Worm (Caenorhabditis elegans): Measurements from ENCODE around the gene col-141.

col-141 gene

ce11 chrV:6806340-6806739, 23.2 kb upstream of the col-141 start, which contains the start of gene dmsr-12:
dmsr-12 (minus strand) TSS chrV:6806440.
- TF ChIP-seq lin-29 (GFP tag; IDR thresholded peaks at IDR 0.05) (no peak), vab-7 (GFP tag; IDR thresholded peaks at IDR 0.05) (no peak), spr-3 (GFP tag; optimal IDR thresholded peaks at IDR 0.05) (no peak), nhr-41 (GFP tag; IDR thresholded peaks at IDR 0.05) (no peak), aha-1 (tag) (no peak), R02D3.7 (tag; optimal IDR thresholded peaks at IDR 0.05) (no peak), mdl-1 (tag; optimal IDR thresholded peaks at IDR 0.05) (no peak), F37D6.2 (tag; optimal IDR thresholded peaks at IDR 0.05) (no peak), nhr-25 (tag; optimal IDR thresholded peaks at IDR 0.05; ENCODE audit: borderline replicate concordance, insufficient read depth) (no peak), Y48G9A.11 (GFP tag; IDR thresholded peaks at IDR 0.05) (no peak)

DNA sequence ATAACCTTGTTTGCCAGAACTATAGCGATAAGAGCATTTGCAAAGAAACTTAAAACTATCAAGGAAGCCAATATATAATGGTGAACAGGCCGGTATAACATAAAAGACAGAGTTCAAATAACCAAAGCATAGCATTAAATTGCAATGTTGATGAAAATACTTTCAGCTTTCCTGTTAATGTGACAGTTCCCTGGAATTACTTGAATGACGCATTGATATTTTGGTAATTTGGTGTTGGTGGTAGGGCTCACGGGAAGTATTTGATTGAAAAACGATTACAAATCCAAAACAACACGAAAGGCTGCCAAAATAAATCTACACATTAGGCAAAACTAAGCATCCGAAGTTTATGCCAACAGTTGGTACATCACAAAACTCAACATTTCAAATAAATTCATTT, 20.5 kb upstream of the col-141 start, which contains the start of gene dmsr-16:
Gene dmsr-16 (minus strand): TSS at position 101 of the 400 bp plus-strand sequence.
- TF ChIP-seq unc-62 (GFP tag; optimal IDR thresholded peaks at IDR 0.05 in 1 of 2) (peak in 1 of 2 experiments; percentile 34), unc-62 (tag; optimal IDR thresholded peaks at IDR 0.05) (no peak), mxl-3 (GFP tag; optimal IDR thresholded peaks at IDR 0.05) (no peak)

DNA sequence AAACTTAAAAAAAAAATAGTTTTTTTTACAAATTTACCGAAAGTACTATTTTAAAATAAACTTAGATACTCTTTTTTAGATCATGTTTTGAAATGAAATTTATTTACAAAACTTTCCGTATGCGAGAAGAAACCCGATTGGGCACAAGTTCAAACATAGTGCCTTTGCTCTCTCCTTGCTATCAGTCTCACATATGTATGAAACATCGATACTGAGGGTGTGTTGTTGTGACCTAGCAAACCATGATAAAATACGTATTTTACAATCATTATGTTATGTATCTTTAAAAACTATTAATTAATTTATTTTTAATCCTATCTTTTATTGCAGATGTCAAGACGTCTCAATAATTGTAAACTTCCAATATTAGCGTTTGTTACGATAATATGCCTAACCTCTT, 19.4 kb upstream of the col-141 start:
- TF ChIP-seq unc-62 (GFP tag; optimal IDR thresholded peaks at IDR 0.05 in 1 of 2) (no peak), unc-62 (tag; optimal IDR thresholded peaks at IDR 0.05) (no peak), daf-16 (GFP tag; optimal IDR thresholded peaks at IDR 0.05) (no peak), daf-16 (tag; optimal IDR thresholded peaks at IDR 0.05) (peak; percentile 64), pqm-1 (tag; optimal IDR thresholded peaks at IDR 0.05) (peak; percentile 71), nhr-28 (tag; optimal IDR thresholded peaks at IDR 0.05) (peak; percentile 73)

ce11 chrV:6811863-6812262, 17.6 kb upstream of the col-141 start:
- peak in 1 of 2 experiments; percentile 40 for TF ChIP-seq unc-62 (GFP tag; optimal IDR thresholded peaks at IDR 0.05 in 1 of 2)
- no peak for TF ChIP-seq unc-62 (tag; optimal IDR thresholded peaks at IDR 0.05)
- TF ChIP-seq F10B5.3 (tag; optimal IDR thresholded peaks at IDR 0.05), result no peak
- no peak for TF ChIP-seq skn-1 (tag; optimal IDR thresholded peaks at IDR 0.05)
- TF ChIP-seq daf-19 (GFP tag; conservative IDR thresholded peaks at IDR 0.05), result no peak
- no peak for TF ChIP-seq unc-39 (tag; optimal IDR thresholded peaks at IDR 0.05)
- TF ChIP-seq T26A8.4 (GFP tag; IDR thresholded peaks at IDR 0.05), result no peak
- TF ChIP-seq zfp-3 (GFP tag; conservative IDR thresholded peaks at IDR 0.05), result no peak
- TF ChIP-seq ceh-82 (tag; optimal IDR thresholded peaks at IDR 0.05), result no peak
- TF ChIP-seq nhr-42 (GFP tag; IDR thresholded peaks at IDR 0.05), result no peak
- no peak for TF ChIP-seq tag-97 (GFP tag; IDR thresholded peaks at IDR 0.05)
- TF ChIP-seq mdt-29 (GFP tag; IDR thresholded peaks at IDR 0.05), result no peak
- TF ChIP-seq pqm-1 (tag; optimal IDR thresholded peaks at IDR 0.05), result peak; percentile 89
- no peak for TF ChIP-seq ZK337.2 (GFP tag; IDR thresholded peaks at IDR 0.05)
- no peak for TF ChIP-seq ceh-28 (tag; optimal IDR thresholded peaks at IDR 0.05)
- TF ChIP-seq aly-2 (tag; optimal IDR thresholded peaks at IDR 0.05), result no peak
- no peak for TF ChIP-seq ceh-20 (GFP tag; IDR thresholded peaks at IDR 0.05)
- peak; percentile 61 for TF ChIP-seq nhr-28 (tag; optimal IDR thresholded peaks at IDR 0.05)
- no peak for TF ChIP-seq daf-16 (GFP tag; optimal IDR thresholded peaks at IDR 0.05)
- TF ChIP-seq daf-16 (tag; optimal IDR thresholded peaks at IDR 0.05), result peak; percentile 8
- TF ChIP-seq pha-4 (GFP tag; IDR thresholded peaks at IDR 0.05), result no peak
- no peak for TF ChIP-seq pha-4 (tag; optimal IDR thresholded peaks at IDR 0.05)
- TF ChIP-seq dpl-1 (GFP tag; optimal IDR thresholded peaks at IDR 0.05), result no peak
- no peak for TF ChIP-seq snpc-4 (tag; optimal IDR thresholded peaks at IDR 0.05)
- TF ChIP-seq egl-43 (GFP tag; IDR thresholded peaks at IDR 0.05), result no peak
- TF ChIP-seq cey-2 (tag; optimal IDR thresholded peaks at IDR 0.05; ENCODE audit: borderline replicate concordance, insufficient read depth), result no peak
- no peak for TF ChIP-seq ceh-62 (tag; optimal IDR thresholded peaks at IDR 0.05)
- TF ChIP-seq dmd-6 (GFP tag; IDR thresholded peaks at IDR 0.05), result peak; percentile 83
- no peak for TF ChIP-seq gei-8 (GFP tag; optimal IDR thresholded peaks at IDR 0.05)

All from whole organism, L4 larva.